Fruit fly (Drosophila melanogaster) whole organism, prepupa: Measurements from ENCODE around the gene CG7879.
A peak's percentile ranks its signal among the peaks of the same experiment; 100 is the strongest.

Experiments used
- CG10631 ChIP-seq: fragments of 200-800 bp; sonication (Bioruptor generic); optimal IDR thresholded peaks from 2 replicates; lab custom pipeline; 2016; ENCODE audit warnings: missing biosample characterization, missing genetic modification characterization
- CG10669 ChIP-seq: fragments of 200-800 bp; sonication (Bioruptor generic); optimal IDR thresholded peaks from 3 replicates; lab custom pipeline; 2018; ENCODE audit warnings: missing biosample characterization, mild to moderate bottlenecking, missing genetic modification characterization, moderate library complexity
- CG11294 ChIP-seq: fragments of 200-800 bp; sonication (Bioruptor generic); IDR thresholded peaks from 2 replicates; pipeline ENCODE4 v1.3.6; 2022; ENCODE audit warnings: missing biosample characterization, missing genetic modification characterization
- CG11762 ChIP-seq: fragments of 200-800 bp; sonication (Bioruptor generic); optimal IDR thresholded peaks from 3 replicates; lab custom pipeline; 2016; ENCODE audit warnings: missing biosample characterization, missing genetic modification characterization; ENCODE audit not compliant: insufficient read depth
- CG11902 ChIP-seq: fragments of 200-800 bp; sonication (Bioruptor generic); optimal IDR thresholded peaks from 3 replicates; lab custom pipeline; 2016; ENCODE audit warnings: missing biosample characterization, missing genetic modification characterization
- CG15336 ChIP-seq: fragments of 200-800 bp; sonication (Bioruptor generic); IDR thresholded peaks from 2 replicates; pipeline ENCODE4 v1.3.6; 2022; ENCODE audit warnings: missing biosample characterization, missing genetic modification characterization
- CG1621 ChIP-seq: fragments of 200-800 bp; sonication (Bioruptor generic); optimal IDR thresholded peaks from 3 replicates; lab custom pipeline; 2018; ENCODE audit warnings: missing biosample characterization, mild to moderate bottlenecking, missing genetic modification characterization
- CG3032 ChIP-seq: fragments of 200-800 bp; optimal IDR thresholded peaks from 2 replicates; lab custom pipeline; 2019; ENCODE audit warnings: missing biosample characterization, mild to moderate bottlenecking, missing genetic modification characterization, moderate library complexity
- CG32006 ChIP-seq: fragments of 200-800 bp; sonication (Bioruptor generic); optimal IDR thresholded peaks from 3 replicates; lab custom pipeline; 2017; ENCODE audit warnings: missing biosample characterization, mild to moderate bottlenecking, missing genetic modification characterization
- CG4318 ChIP-seq: fragments of 200-800 bp; sonication (Bioruptor generic); optimal IDR thresholded peaks from 3 replicates; lab custom pipeline; 2017; ENCODE audit warnings: missing biosample characterization, mild to moderate bottlenecking, missing genetic modification characterization
- CG6276 ChIP-seq: fragments of 200-800 bp; sonication (Bioruptor generic); optimal IDR thresholded peaks from 2 replicates; lab custom pipeline; 2017; ENCODE audit warnings: missing biosample characterization, mild to moderate bottlenecking, missing genetic modification characterization
- CG6808 ChIP-seq: fragments of 200-800 bp; sonication (Bioruptor generic); optimal IDR thresholded peaks from 3 replicates; lab custom pipeline; 2017; ENCODE audit warnings: missing biosample characterization, missing genetic modification characterization, mild to moderate bottlenecking, moderate library complexity, missing genetic modification reagents
- CG6854 ChIP-seq: fragments of 200-800 bp; sonication (Bioruptor generic); optimal IDR thresholded peaks from 2 replicates; lab custom pipeline; 2017; ENCODE audit warnings: missing biosample characterization, mild to moderate bottlenecking, missing genetic modification characterization
- CG7368 ChIP-seq: fragments of 200-800 bp; sonication (Bioruptor generic); optimal IDR thresholded peaks from 3 replicates; lab custom pipeline; 2016; ENCODE audit warnings: missing biosample characterization, missing genetic modification characterization
- CG8119 ChIP-seq: fragments of 200-800 bp; sonication (Bioruptor generic); IDR thresholded peaks from 3 replicates; pipeline ENCODE4 v1.3.6; 2022; ENCODE audit warnings: missing biosample characterization, missing genetic modification characterization
- CG8319 ChIP-seq: fragments of 200-800 bp; sonication (Bioruptor generic); optimal IDR thresholded peaks from 3 replicates; lab custom pipeline; 2016; ENCODE audit warnings: missing biosample characterization, missing genetic modification characterization
- CG8632 ChIP-seq: fragments of 200-800 bp; sonication (Bioruptor generic); optimal IDR thresholded peaks from 3 replicates; lab custom pipeline; 2016; ENCODE audit warnings: missing biosample characterization, missing genetic modification characterization
- CG9139 ChIP-seq: fragments of 200-800 bp; sonication (Bioruptor generic); optimal IDR thresholded peaks from 3 replicates; lab custom pipeline; 2017; ENCODE audit warnings: missing biosample characterization, mild to moderate bottlenecking, missing genetic modification characterization
- Eip75B ChIP-seq: fragments of 200-800 bp; sonication (Bioruptor generic); optimal IDR thresholded peaks from 3 replicates; lab custom pipeline; 2016; ENCODE audit warnings: missing biosample characterization, missing genetic modification characterization
- Eip78C ChIP-seq: fragments of 200-800 bp; sonication (Bioruptor generic); peaks from one replicate; lab custom pipeline; 2016; ENCODE audit warnings: missing biosample characterization, missing genetic modification characterization
- Eip93F ChIP-seq: fragments of 200-800 bp; sonication (Bioruptor generic); optimal IDR thresholded peaks from 2 replicates; lab custom pipeline; 2016; ENCODE audit warnings: missing biosample characterization, mild to moderate bottlenecking, missing genetic modification characterization
- Ets21C ChIP-seq: fragments of 200-800 bp; sonication (Bioruptor generic); optimal IDR thresholded peaks from 3 replicates; lab custom pipeline; 2016; ENCODE audit warnings: missing biosample characterization, missing genetic modification characterization
- Ets96B ChIP-seq: fragments of 200-800 bp; optimal IDR thresholded peaks from 2 replicates; lab custom pipeline; 2019; ENCODE audit warnings: missing biosample characterization, mild to moderate bottlenecking, missing genetic modification characterization, moderate library complexity
- Gug ChIP-seq: fragments of 200-800 bp; sonication (Bioruptor generic); IDR thresholded peaks from 2 replicates; pipeline ENCODE4 v1.3.6; 2022; ENCODE audit warnings: missing biosample characterization, missing genetic modification characterization
- Hr38 ChIP-seq: sonication (Bioruptor generic); optimal IDR thresholded peaks from 2 replicates; lab custom pipeline; 2016; ENCODE audit warnings: missing biosample characterization, missing genetic modification characterization
- Hr39 ChIP-seq: fragments of 200-800 bp; sonication (Bioruptor generic); optimal IDR thresholded peaks from 2 replicates; lab custom pipeline; 2016; ENCODE audit warnings: missing biosample characterization, missing genetic modification characterization
- Hr4 ChIP-seq: fragments of 200-800 bp; sonication (Bioruptor generic); optimal IDR thresholded peaks from 3 replicates; lab custom pipeline; 2016; ENCODE audit warnings: missing biosample characterization, missing genetic modification characterization
- Lpt ChIP-seq: fragments of 200-800 bp; sonication (Bioruptor generic); optimal IDR thresholded peaks from 3 replicates; lab custom pipeline; 2016; ENCODE audit warnings: missing biosample characterization, missing genetic modification characterization
- OdsH ChIP-seq: fragments of 200-800 bp; sonication (Bioruptor generic); optimal IDR thresholded peaks from 3 replicates; lab custom pipeline; 2016; ENCODE audit warnings: missing biosample characterization, missing genetic modification characterization
- Sox14 ChIP-seq: fragments of 200-800 bp; sonication (Bioruptor generic); optimal IDR thresholded peaks from 3 replicates; lab custom pipeline; 2016; ENCODE audit warnings: missing biosample characterization, missing genetic modification characterization
- achi ChIP-seq: fragments of 200-800 bp; sonication (Bioruptor generic); optimal IDR thresholded peaks from 3 replicates; lab custom pipeline; 2016; ENCODE audit warnings: missing biosample characterization, missing genetic modification characterization
- dac ChIP-seq: fragments of 200-800 bp; sonication (Bioruptor generic); optimal IDR thresholded peaks from 2 replicates; lab custom pipeline; 2017; ENCODE audit warnings: missing biosample characterization, mild to moderate bottlenecking, missing genetic modification characterization
- dsx ChIP-seq: fragments of 200-800 bp; optimal IDR thresholded peaks from 3 replicates; lab custom pipeline; 2019; ENCODE audit warnings: missing biosample characterization, mild to moderate bottlenecking, missing genetic modification characterization, moderate library complexity; ENCODE audit not compliant: poor library complexity, severe bottlenecking
- eg ChIP-seq: fragments of 200-800 bp; sonication (Bioruptor generic); IDR thresholded peaks from 3 replicates; pipeline ENCODE4 v1.3.6; 2022; ENCODE audit warnings: missing biosample characterization, missing genetic modification characterization
- esn ChIP-seq: fragments of 200-800 bp; sonication (Bioruptor generic); optimal IDR thresholded peaks from 2 replicates; lab custom pipeline; 2016; ENCODE audit warnings: missing biosample characterization, mild to moderate bottlenecking, missing genetic modification characterization, moderate library complexity
- fd59A ChIP-seq: fragments of 200-800 bp; sonication (Bioruptor generic); optimal IDR thresholded peaks from 2 replicates; lab custom pipeline; 2017; ENCODE audit warnings: missing biosample characterization, mild to moderate bottlenecking, missing genetic modification characterization, missing genetic modification reagents
- fd85E ChIP-seq: fragments of 200-800 bp; sonication (Bioruptor generic); optimal IDR thresholded peaks from 3 replicates; lab custom pipeline; 2016; ENCODE audit warnings: missing biosample characterization, missing genetic modification characterization
- fkh ChIP-seq: fragments of 200-800 bp; sonication (Bioruptor generic); optimal IDR thresholded peaks from 3 replicates; lab custom pipeline; 2017; ENCODE audit warnings: missing biosample characterization, mild to moderate bottlenecking, missing genetic modification characterization, moderate library complexity
- lz ChIP-seq: fragments of 200-800 bp; sonication (Bioruptor generic); optimal IDR thresholded peaks from 3 replicates; lab custom pipeline; 2016; ENCODE audit warnings: missing biosample characterization, missing genetic modification characterization
- net ChIP-seq: fragments of 200-800 bp; sonication (Bioruptor generic); optimal IDR thresholded peaks from 3 replicates; lab custom pipeline; 2016; ENCODE audit warnings: missing biosample characterization, missing genetic modification characterization
- pdm3 ChIP-seq: fragments of 200-800 bp; sonication (Bioruptor generic); optimal IDR thresholded peaks from 3 replicates; lab custom pipeline; 2016; ENCODE audit warnings: missing biosample characterization, missing genetic modification characterization
- svp ChIP-seq: fragments of 200-800 bp; sonication (Bioruptor generic); peaks from one replicate; lab custom pipeline; 2016; ENCODE audit warnings: missing biosample characterization, missing genetic modification characterization
- topi ChIP-seq: fragments of 200-800 bp; sonication (Bioruptor generic); optimal IDR thresholded peaks from 3 replicates; lab custom pipeline; 2016; ENCODE audit warnings: missing biosample characterization, missing genetic modification characterization

Gene CG7879

DNA sequence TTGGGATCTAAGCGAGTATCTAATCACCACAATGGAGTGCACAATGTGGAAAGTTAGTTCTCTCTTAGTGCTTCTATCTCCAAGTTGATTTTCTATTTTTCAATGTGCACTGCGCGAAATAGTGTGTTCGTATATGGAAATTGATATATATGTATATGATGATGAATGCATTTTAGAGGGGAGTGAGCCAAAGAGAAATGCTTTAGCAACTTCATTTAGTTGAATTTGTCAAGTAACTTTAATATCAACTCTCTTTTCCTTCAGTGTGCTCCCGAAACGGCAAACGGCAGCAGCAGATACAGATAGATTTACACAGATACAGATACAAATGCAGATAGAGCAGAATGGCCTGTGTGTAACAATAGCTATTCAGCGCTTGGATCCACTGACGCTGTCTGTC, 15.6 kb upstream of the CG7879 start (continued):
- TF ChIP-seq CG6854 (no peak), fd59A (GFP tag; lab: Kevin White, UChicago) (no peak), Hr4 (peak; percentile 92), fkh (GFP tag; lab: Kevin White, UChicago) (no peak), Hr39 (GFP tag; lab: Kevin White, UChicago) (peak; percentile 46), CG32006 (GFP tag; lab: Kevin White, UChicago) (peak; percentile 91), dac (GFP tag; lab: Kevin White, UChicago) (peak; percentile 65), CG9139 (GFP tag; lab: Kevin White, UChicago) (no peak), CG8319 (GFP tag; lab: Kevin White, UChicago) (no peak), CG10669 (GFP tag; lab: Kevin White, UChicago) (no peak), lz (GFP tag; lab: Kevin White, UChicago) (peak; percentile 0), CG6808 (GFP tag; lab: Kevin White, UChicago) (no peak), CG8632 (GFP tag; lab: Kevin White, UChicago) (no peak), CG3032 (tag; lab: Kevin White, UChicago) (peak; percentile 3), net (GFP tag; lab: Kevin White, UChicago) (peak; percentile 60), esn (peak; percentile 22), Ets96B (tag; lab: Kevin White, UChicago) (no peak), eg (GFP tag; lab: Robert Waterston, UW) (peak; percentile 91), svp (GFP tag; lab: Kevin White, UChicago) (peak; percentile 37), achi (GFP tag; lab: Kevin White, UChicago) (peak; percentile 12), OdsH (peak; percentile 70), Sox14 (peak; percentile 72), CG11762 (GFP tag; lab: Kevin White, UChicago) (no peak), CG4318 (peak; percentile 77), CG11902 (no peak), CG7368 (GFP tag; lab: Kevin White, UChicago) (no peak), CG6276 (GFP tag; lab: Kevin White, UChicago) (peak; percentile 47), Eip93F (GFP tag; lab: Kevin White, UChicago) (no peak), CG11294 (GFP tag; lab: Robert Waterston, UW) (peak; percentile 76)
- TF ChIP-seq, all 60 proteins: peak for 33

DNA sequence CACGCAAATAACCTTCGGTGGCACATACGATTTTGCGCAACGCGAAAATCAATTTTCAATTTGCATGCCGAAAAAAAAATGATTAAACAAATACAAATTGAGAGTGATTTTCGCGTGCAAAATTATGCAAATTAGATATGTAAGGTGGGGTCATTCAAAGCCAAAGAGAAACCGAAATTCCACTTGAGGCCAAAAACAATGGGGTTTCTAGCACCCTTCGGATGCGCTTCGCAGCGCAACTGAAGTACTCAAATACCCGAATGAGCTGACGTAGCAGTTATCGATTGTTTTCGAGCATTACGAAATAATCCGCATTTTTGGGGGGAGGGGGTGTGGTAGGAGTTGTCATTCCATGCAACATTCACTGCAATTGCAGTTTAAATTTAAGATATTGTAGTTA, 12.4 kb upstream of the CG7879 start:
- TF ChIP-seq CG8319 (GFP tag; lab: Kevin White, UChicago) (no peak), Ets21C (no peak), CG8119 (GFP tag; lab: Robert Waterston, UW) (no peak), CG4318 (no peak), Hr4 (no peak), pdm3 (GFP tag; lab: Kevin White, UChicago) (no peak)

DNA sequence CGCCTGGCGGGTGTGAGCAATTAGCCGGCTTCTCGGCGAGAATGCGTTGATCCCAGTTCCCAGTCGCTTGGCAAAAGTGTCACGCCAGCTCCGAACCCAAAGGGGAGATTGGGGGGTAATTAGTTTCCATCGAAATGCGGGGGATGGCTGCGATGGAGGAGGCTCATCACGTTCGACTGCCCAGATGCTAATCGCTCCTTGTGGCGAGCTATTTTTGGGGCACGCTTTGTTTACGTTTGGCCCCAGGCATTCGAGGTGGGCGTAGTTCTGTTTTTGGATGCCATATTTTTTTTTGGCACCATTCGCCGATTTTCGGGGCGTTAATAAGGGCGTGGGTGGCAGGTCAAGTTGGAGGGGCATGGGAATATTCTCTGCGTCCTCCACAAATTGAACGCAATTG, 11.8 kb upstream of the CG7879 start:
- TF ChIP-seq CG10631 (GFP tag; lab: Kevin White, UChicago): no peak
- no peak for TF ChIP-seq CG4318
- TF ChIP-seq Lpt (GFP tag; lab: Kevin White, UChicago): no peak
- TF ChIP-seq Ets21C: no peak
- no peak for TF ChIP-seq dsx (GFP tag; lab: Kevin White, UChicago)
- no peak for TF ChIP-seq fd85E
- TF ChIP-seq Sox14: no peak
- TF ChIP-seq CG1621 (tag; lab: Kevin White, UChicago): no peak
- TF ChIP-seq CG6808 (GFP tag; lab: Kevin White, UChicago): no peak
- no peak for TF ChIP-seq topi (GFP tag; lab: Kevin White, UChicago)
- no peak for TF ChIP-seq CG15336 (GFP tag; lab: Robert Waterston, UW)
- TF ChIP-seq Eip75B (GFP tag; lab: Kevin White, UChicago): no peak
- no peak for TF ChIP-seq Gug (GFP tag; lab: Robert Waterston, UW)
- TF ChIP-seq Hr38 (GFP tag; lab: Kevin White, UChicago): no peak
- no peak for TF ChIP-seq CG8119 (GFP tag; lab: Robert Waterston, UW)
- no peak for TF ChIP-seq Eip93F (GFP tag; lab: Kevin White, UChicago)
- TF ChIP-seq Eip78C (GFP tag; lab: Kevin White, UChicago): no peak
- TF ChIP-seq CG3032 (tag; lab: Kevin White, UChicago): no peak
- no peak for TF ChIP-seq fkh (GFP tag; lab: Kevin White, UChicago)
